Worm (Caenorhabditis elegans) whole organism, L1 larva: Measurements from ENCODE around the gene sysm-1.

Experiments
- C16A3.4 ChIP-seq: fragments of 150-350 bp; optimal IDR thresholded peaks from 2 replicates; lab custom pipeline; 2014; ENCODE audit warnings: missing biosample characterization, missing genetic modification characterization
- C34B4.2 ChIP-seq: sonication (generic microtip); optimal IDR thresholded peaks from 2 replicates; lab custom pipeline; 2017; ENCODE audit warnings: mild to moderate bottlenecking, missing genetic modification characterization, missing compliant biosample characterization
- Y116A8C.19 ChIP-seq: sonication (generic microtip); optimal IDR thresholded peaks from 2 replicates; lab custom pipeline; 2016; ENCODE audit warnings: missing compliant biosample characterization, missing genetic modification characterization, borderline replicate concordance
- aha-1 ChIP-seq: fragments of 150-350 bp; optimal IDR thresholded peaks from 2 replicates; lab custom pipeline; 2014; ENCODE audit warnings: missing biosample characterization, missing genetic modification characterization
- alr-1 ChIP-seq: fragments of 200-800 bp; sonication (Bioruptor generic); optimal IDR thresholded peaks from 2 replicates; lab custom pipeline; 2018; ENCODE audit warnings: borderline replicate concordance, mild to moderate bottlenecking, missing genetic modification characterization, missing compliant biosample characterization
- aly-2 ChIP-seq: fragments of 150-350 bp; optimal IDR thresholded peaks from 2 replicates; lab custom pipeline; 2014; ENCODE audit warnings: missing biosample characterization, missing genetic modification characterization
- blmp-1 ChIP-seq: fragments of 150-350 bp; optimal IDR thresholded peaks from 2 replicates; lab custom pipeline; 2014; ENCODE audit warnings: missing biosample characterization, missing genetic modification characterization
- ceh-63 ChIP-seq: fragments of 200-800 bp; sonication (Bioruptor generic); optimal IDR thresholded peaks from 2 replicates; lab custom pipeline; 2018; ENCODE audit warnings: mild to moderate bottlenecking, missing genetic modification characterization, missing compliant biosample characterization
- ceh-82 ChIP-seq, 3 experiments: fragments of 150-350 bp in 1 of 3; sonication (generic microtip) in 2 of 3; optimal IDR thresholded peaks; 2 replicates each; lab custom pipeline; 2014 to 2017; ENCODE audit warnings: missing biosample characterization in 3 of 3, missing genetic modification characterization in 3 of 3
- ceh-88 ChIP-seq: fragments of 200-800 bp; sonication (Bioruptor generic); IDR thresholded peaks from 2 replicates; pipeline ENCODE4 v1.3.6; 2022; ENCODE audit warnings: missing genetic modification characterization, missing compliant biosample characterization
- ceh-90 ChIP-seq: sonication (generic microtip); optimal IDR thresholded peaks from 2 replicates; lab custom pipeline; 2016; ENCODE audit warnings: missing genetic modification characterization, missing compliant biosample characterization
- dpl-1 ChIP-seq, 3 experiments: fragments of 150-350 bp in 2 of 3; sonication (generic microtip) in 1 of 3; optimal IDR thresholded peaks; 2 replicates each; lab custom pipeline; 2014 to 2017; ENCODE audit warnings: missing biosample characterization in 3 of 3, missing genetic modification characterization in 3 of 3, missing genetic modification reagents in 3 of 3
- efl-1 ChIP-seq, 4 experiments: fragments of 150-350 bp; optimal IDR thresholded peaks in 3 of 4; peaks in 1 of 4; 1 replicate in 1 of 4; 2 replicates in 3 of 4; lab custom pipeline; 2014; ENCODE audit warnings: missing biosample characterization in 2 of 4, missing genetic modification characterization in 2 of 4, missing genetic modification reagents in 2 of 4
- efl-3 ChIP-seq: fragments of 200-800 bp; sonication (Bioruptor generic); optimal IDR thresholded peaks from 2 replicates; lab custom pipeline; 2018; ENCODE audit warnings: mild to moderate bottlenecking, missing genetic modification characterization, missing compliant biosample characterization
- egl-13 ChIP-seq: sonication (generic microtip); optimal IDR thresholded peaks from 2 replicates; lab custom pipeline; 2016; ENCODE audit warnings: missing genotype, missing genetic modification reagents, missing genetic modification characterization, missing compliant biosample characterization
- egl-27 ChIP-seq, 2 experiments: fragments of 150-350 bp in 1 of 2; sonication (generic microtip); optimal IDR thresholded peaks; 3 replicates each; lab custom pipeline; 2017 to 2018; ENCODE audit warnings: missing biosample characterization in 2 of 2, missing genetic modification characterization in 2 of 2, missing genetic modification reagents in 2 of 2
- elt-3 ChIP-seq, 6 experiments: fragments of 150-350 bp in 1 of 6; sonication (generic microtip); optimal IDR thresholded peaks; 2 replicates each; lab custom pipeline; 2017 to 2018; ENCODE audit warnings: missing biosample characterization in 6 of 6, missing genetic modification characterization in 6 of 6, inconsistent platforms in 1 of 6
- ets-5 ChIP-seq: fragments of 200-800 bp; sonication (Bioruptor generic); IDR thresholded peaks from 2 replicates; pipeline ENCODE4 v1.3.6; 2022; ENCODE audit warnings: missing genetic modification characterization, missing compliant biosample characterization
- fkh-4 ChIP-seq: sonication (generic microtip); optimal IDR thresholded peaks from 2 replicates; lab custom pipeline; 2016; ENCODE audit warnings: missing compliant biosample characterization, missing genetic modification characterization, borderline replicate concordance
- fos-1 ChIP-seq: fragments of 150-350 bp; optimal IDR thresholded peaks from 2 replicates; lab custom pipeline; 2014; ENCODE audit warnings: missing biosample characterization, missing genetic modification characterization
- hlh-17 ChIP-seq: fragments of 200-800 bp; sonication (Bioruptor generic); optimal IDR thresholded peaks from 2 replicates; lab custom pipeline; 2018; ENCODE audit warnings: missing genetic modification characterization, mild to moderate bottlenecking, missing compliant biosample characterization, moderate library complexity, borderline replicate concordance
- hpl-2 ChIP-seq: fragments of 150-350 bp; optimal IDR thresholded peaks from 2 replicates; lab custom pipeline; 2014; ENCODE audit warnings: missing biosample characterization, missing genetic modification reagents, missing genetic modification characterization
- irx-1 ChIP-seq: sonication (generic microtip); optimal IDR thresholded peaks from 2 replicates; lab custom pipeline; 2016; ENCODE audit warnings: missing genetic modification characterization, missing compliant biosample characterization
- isw-1 ChIP-seq: fragments of 200-800 bp; sonication (Bioruptor generic); IDR thresholded peaks from 2 replicates; pipeline ENCODE4 v1.3.6; 2022; ENCODE audit warnings: missing genetic modification characterization, missing compliant biosample characterization
- jun-1 ChIP-seq: fragments of 150-350 bp; optimal IDR thresholded peaks from 2 replicates; lab custom pipeline; 2014; ENCODE audit warnings: missing biosample characterization, missing genetic modification reagents, missing genetic modification characterization
- lin-14 ChIP-seq: fragments of 200-800 bp; sonication (Bioruptor generic); optimal IDR thresholded peaks from 2 replicates; lab custom pipeline; 2018; ENCODE audit warnings: mild to moderate bottlenecking, missing genetic modification characterization, moderate library complexity, missing compliant biosample characterization
- lin-15B ChIP-seq: fragments of 150-350 bp; sonication (generic microtip); optimal IDR thresholded peaks from 3 replicates; lab custom pipeline; 2014; ENCODE audit warnings: missing biosample characterization, missing genetic modification characterization
- lin-35 ChIP-seq, 2 experiments: fragments of 150-350 bp; optimal IDR thresholded peaks; 2 replicates each; lab custom pipeline; 2014; ENCODE audit warnings: missing biosample characterization in 2 of 2, missing genetic modification characterization in 2 of 2, missing genetic modification reagents in 2 of 2
- lin-39 ChIP-seq: fragments of 150-350 bp; optimal IDR thresholded peaks from 2 replicates; lab custom pipeline; 2014; ENCODE audit warnings: missing biosample characterization, missing genetic modification reagents, missing genetic modification characterization
- mab-9 ChIP-seq: fragments of 200-800 bp; sonication (Bioruptor generic); IDR thresholded peaks from 2 replicates; pipeline ENCODE4 v1.3.6; 2022; ENCODE audit warnings: missing genetic modification reagents, missing genetic modification characterization, missing compliant biosample characterization
- nhr-12 ChIP-seq: sonication (generic microtip); optimal IDR thresholded peaks from 2 replicates; lab custom pipeline; 2017; ENCODE audit warnings: missing biosample characterization, missing genetic modification characterization
- nhr-28 ChIP-seq: fragments of 150-350 bp; optimal IDR thresholded peaks from 2 replicates; lab custom pipeline; 2014; ENCODE audit warnings: missing biosample characterization, missing genetic modification characterization
- nhr-84 ChIP-seq: sonication (generic microtip); optimal IDR thresholded peaks from 2 replicates; lab custom pipeline; 2017; ENCODE audit warnings: missing biosample characterization, missing genetic modification characterization
- nhr-85 ChIP-seq: sonication (generic microtip); peaks from one replicate; lab custom pipeline; 2016; ENCODE audit warnings: missing genetic modification characterization, inconsistent platforms, missing compliant biosample characterization
- nhr-90 ChIP-seq: sonication (generic microtip); optimal IDR thresholded peaks from 2 replicates; lab custom pipeline; 2016; ENCODE audit warnings: mild to moderate bottlenecking, missing genetic modification characterization, missing compliant biosample characterization; ENCODE audit not compliant: poor library complexity
- pag-3 ChIP-seq: sonication (generic microtip); optimal IDR thresholded peaks from 2 replicates; lab custom pipeline; 2017; ENCODE audit warnings: missing genetic modification characterization, mild to moderate bottlenecking, missing compliant biosample characterization, antibody characterized with exemption, borderline replicate concordance; ENCODE audit not compliant: insufficient read depth
- pax-3 ChIP-seq: fragments of 200-800 bp; sonication (Bioruptor generic); optimal IDR thresholded peaks from 2 replicates; lab custom pipeline; 2018; ENCODE audit warnings: mild to moderate bottlenecking, missing genetic modification characterization, moderate library complexity, missing compliant biosample characterization
- pqm-1 ChIP-seq: sonication (generic microtip); optimal IDR thresholded peaks from 3 replicates; lab custom pipeline; 2017; ENCODE audit warnings: missing biosample characterization, missing genetic modification characterization
- rnt-1 ChIP-seq: sonication (generic microtip); optimal IDR thresholded peaks from 2 replicates; lab custom pipeline; 2016; ENCODE audit warnings: mild to moderate bottlenecking, missing genetic modification characterization, moderate library complexity, missing compliant biosample characterization
- skn-1 ChIP-seq: fragments of 150-350 bp; optimal IDR thresholded peaks from 2 replicates; lab custom pipeline; 2014; ENCODE audit warnings: missing biosample characterization, missing genetic modification characterization
- snpc-4 ChIP-seq: fragments of 150-350 bp; optimal IDR thresholded peaks from 2 replicates; lab custom pipeline; 2014; ENCODE audit warnings: missing biosample characterization, missing genetic modification characterization
- snu-23 ChIP-seq: sonication (generic microtip); optimal IDR thresholded peaks from 2 replicates; lab custom pipeline; 2016; ENCODE audit warnings: missing genetic modification characterization, missing compliant biosample characterization
- sptf-1 ChIP-seq: fragments of 150-350 bp; optimal IDR thresholded peaks from 2 replicates; lab custom pipeline; 2014; ENCODE audit warnings: missing biosample characterization, missing genetic modification characterization
- swsn-7 ChIP-seq: sonication (generic microtip); optimal IDR thresholded peaks from 2 replicates; lab custom pipeline; 2016; ENCODE audit warnings: missing genetic modification characterization, missing compliant biosample characterization
- tbx-2 ChIP-seq: sonication (generic microtip); optimal IDR thresholded peaks from 2 replicates; lab custom pipeline; 2016; ENCODE audit warnings: missing genetic modification characterization, missing compliant biosample characterization
- tlp-1 ChIP-seq: fragments of 150-350 bp; optimal IDR thresholded peaks from 2 replicates; lab custom pipeline; 2014; ENCODE audit warnings: missing biosample characterization, missing genetic modification characterization
- unc-86 ChIP-seq: sonication (generic microtip); optimal IDR thresholded peaks from 2 replicates; lab custom pipeline; 2016; ENCODE audit warnings: missing genetic modification characterization, missing compliant biosample characterization
- xbp-1 ChIP-seq: sonication (generic microtip); optimal IDR thresholded peaks from 2 replicates; lab custom pipeline; 2016; ENCODE audit warnings: missing genetic modification characterization, missing compliant biosample characterization
- zip-4 ChIP-seq: fragments of 200-800 bp; sonication (Bioruptor generic); optimal IDR thresholded peaks from 2 replicates; lab custom pipeline; 2018; ENCODE audit warnings: mild to moderate bottlenecking, missing genetic modification characterization, moderate library complexity, missing compliant biosample characterization
- ztf-11 ChIP-seq, 2 experiments: sonication (generic microtip); optimal IDR thresholded peaks; 2 replicates each; lab custom pipeline; 2016 to 2017; ENCODE audit warnings: missing genetic modification characterization in 2 of 2, missing biosample characterization in 1 of 2, missing compliant biosample characterization in 1 of 2
- ztf-4 ChIP-seq: fragments of 150-350 bp; optimal IDR thresholded peaks from 2 replicates; lab custom pipeline; 2014; ENCODE audit warnings: missing biosample characterization, missing genetic modification characterization

The sysm-1 gene

ce11 chrII:9112851-9113250, 29.9 kb upstream of the sysm-1 start, which contains the start of gene jun-1 (continued):
- TF ChIP-seq efl-3 (no peak), C16A3.4 (tag; lab: Kevin White, UChicago) (peak; percentile 78), ztf-4 (tag; lab: Kevin White, UChicago) (peak; percentile 68), snu-23 (GFP tag; lab: Kevin White, UChicago) (peak; percentile 93), hlh-17 (GFP tag; lab: Kevin White, UChicago) (no peak), fkh-4 (tag; lab: Kevin White, UChicago) (no peak), aly-2 (tag; lab: Kevin White, UChicago) (peak; percentile 71), snpc-4 (tag; lab: Kevin White, UChicago) (peak; percentile 70), isw-1 (GFP tag; lab: Robert Waterston, UW) (peak; percentile 75), ceh-90 (tag; lab: Kevin White, UChicago) (no peak), swsn-7 (peak; percentile 86), dpl-1 (GFP tag; optimal IDR thresholded peaks at IDR 0.05; lab: Kevin White, UChicago) (peak; percentile 63 to 69 (median 66)), pqm-1 (no peak), unc-86 (tag; lab: Kevin White, UChicago) (peak; percentile 53), nhr-28 (tag; lab: Kevin White, UChicago) (peak; percentile 68), ztf-11 (tag; optimal IDR thresholded peaks at IDR 0.05; lab: Kevin White, UChicago) (no peak), alr-1 (tag; lab: Kevin White, UChicago) (no peak), nhr-90 (tag; lab: Kevin White, UChicago) (peak; percentile 80), egl-13 (peak; percentile 14), ets-5 (GFP tag; lab: Robert Waterston, UW) (no peak), fos-1 (tag; lab: Kevin White, UChicago) (peak; percentile 100), mab-9 (GFP tag; lab: Robert Waterston, UW) (0 out of 2 replicates have a peak, but pooled peaks have one; percentile 42), ceh-82 (tag; optimal IDR thresholded peaks at IDR 0.05; lab: Kevin White, UChicago) (peak; percentile 58 to 84 (median 61)), rnt-1 (tag; lab: Kevin White, UChicago) (peak; percentile 65), blmp-1 (tag; lab: Kevin White, UChicago) (peak; percentile 76), tbx-2 (peak; percentile 87), efl-1 (optimal IDR thresholded peaks at IDR 0.05; lab: Kevin White, UChicago) (peak; percentile 82 to 90), efl-1 (GFP tag; optimal IDR thresholded peaks at IDR 0.05 in 1 of 2; lab: Kevin White, UChicago) (peak; percentile 59 to 95), nhr-12 (tag; lab: Kevin White, UChicago) (no peak), irx-1 (peak; percentile 74), lin-14 (GFP tag; lab: Kevin White, UChicago) (peak; percentile 97), Y116A8C.19 (tag; lab: Kevin White, UChicago) (no peak), nhr-84 (tag; lab: Kevin White, UChicago) (no peak), pag-3 (tag; lab: Kevin White, UChicago) (no peak), egl-27 (tag; optimal IDR thresholded peaks at IDR 0.05; lab: Kevin White, UChicago) (peak; percentile 55 to 86), pax-3 (peak; percentile 48), skn-1 (tag; lab: Kevin White, UChicago) (no peak), tlp-1 (tag; lab: Kevin White, UChicago) (no peak), xbp-1 (tag; lab: Kevin White, UChicago) (peak; percentile 65), lin-35 (GFP tag; optimal IDR thresholded peaks at IDR 0.05; lab: Kevin White, UChicago) (peak; percentile 77 to 78), jun-1 (tag; lab: Kevin White, UChicago) (no peak), sptf-1 (tag; lab: Kevin White, UChicago) (no peak), lin-15B (tag; lab: Kevin White, UChicago) (peak; percentile 37), ceh-88 (peak; percentile 49; the same call in 1 of the 2 replicates), zip-4 (GFP tag; lab: Kevin White, UChicago) (peak; percentile 24), nhr-85 (tag; lab: Kevin White, UChicago) (peak; percentile 98), elt-3 (tag; optimal IDR thresholded peaks at IDR 0.05; lab: Kevin White, UChicago) (peak in 3 of 6 experiments; percentile 48 to 93 (median 87)), hpl-2 (GFP tag; lab: Kevin White, UChicago) (peak; percentile 37), lin-39 (tag; lab: Kevin White, UChicago) (peak; percentile 29), C34B4.2 (tag; lab: Kevin White, UChicago) (no peak), ceh-63 (GFP tag; lab: Kevin White, UChicago) (no peak), aha-1 (tag; lab: Kevin White, UChicago) (peak; percentile 14)
